Worm (Caenorhabditis elegans) whole organism, early embryonic: ENCODE measurements around the gene C01F6.14.

Source experiments
- B0310.2 ChIP-seq: sonication (generic microtip); optimal IDR thresholded peaks from 2 replicates; lab custom pipeline; 2016; ENCODE audit warnings: mild to moderate bottlenecking, missing genetic modification characterization, missing compliant biosample characterization
- ama-1 ChIP-seq: fragments of 150-350 bp; optimal IDR thresholded peaks from 2 replicates; lab custom pipeline; 2014
- ceh-13 ChIP-seq: fragments of 200-800 bp; sonication (Bioruptor generic); optimal IDR thresholded peaks from 2 replicates; lab custom pipeline; 2018; ENCODE audit warnings: mild to moderate bottlenecking, missing genetic modification characterization, missing compliant biosample characterization
- ceh-36 ChIP-seq: sonication (generic microtip); optimal IDR thresholded peaks from 2 replicates; lab custom pipeline; 2016; ENCODE audit warnings: missing genetic modification characterization, inconsistent platforms, missing compliant biosample characterization
- flt-1 ChIP-seq: fragments of 200-800 bp; sonication (Bioruptor generic); IDR thresholded peaks from 2 replicates; pipeline ENCODE4 v1.3.6; 2022; ENCODE audit warnings: missing genetic modification characterization, missing compliant biosample characterization
- hmbx-1 ChIP-seq: sonication (generic microtip); optimal IDR thresholded peaks from 2 replicates; lab custom pipeline; 2016; ENCODE audit warnings: mild to moderate bottlenecking, missing genetic modification characterization, missing compliant biosample characterization
- hmg-4 ChIP-seq: fragments of 200-800 bp; sonication (Bioruptor generic); optimal IDR thresholded peaks from 2 replicates; lab custom pipeline; 2018; ENCODE audit warnings: mild to moderate bottlenecking, missing genetic modification characterization, missing compliant biosample characterization
- hnd-1 ChIP-seq: sonication (generic microtip); optimal IDR thresholded peaks from 2 replicates; lab custom pipeline; 2016; ENCODE audit warnings: missing genetic modification characterization, missing compliant biosample characterization
- pes-1 ChIP-seq: fragments of 200-800 bp; sonication (Bioruptor generic); IDR thresholded peaks from 2 replicates; pipeline ENCODE4 v1.3.6; 2022; ENCODE audit warnings: missing genetic modification reagents, missing genetic modification characterization, missing compliant biosample characterization
- scrt-1 ChIP-seq: fragments of 200-800 bp; sonication (Bioruptor generic); IDR thresholded peaks from 2 replicates; pipeline ENCODE4 v1.3.6; 2022; ENCODE audit warnings: missing genetic modification characterization, missing compliant biosample characterization
- sea-1 ChIP-seq: fragments of 200-800 bp; sonication (Bioruptor generic); conservative IDR thresholded peaks from 2 replicates; pipeline ENCODE4 v1.3.6; 2022; ENCODE audit warnings: missing genetic modification characterization, missing compliant biosample characterization
- tbx-11 ChIP-seq: fragments of 200-800 bp; sonication (Bioruptor generic); IDR thresholded peaks from 2 replicates; pipeline ENCODE4 v1.3.6; 2022; ENCODE audit warnings: missing genetic modification characterization, missing compliant biosample characterization
- tbx-37 ChIP-seq: fragments of 200-800 bp; sonication (Bioruptor generic); conservative IDR thresholded peaks from 2 replicates; pipeline ENCODE4 v1.3.6; 2022; ENCODE audit warnings: missing genetic modification reagents, missing genetic modification characterization, missing compliant biosample characterization

The C01F6.14 gene

ce11 chrIV:9069703-9070102 lies 34.2 kb downstream of the C01F6.14 start, which contains the start of gene nhr-11:
Gene nhr-11 (plus strand): TSS chrIV:9070003.
- TF ChIP-seq hmbx-1 (tag; lab: Kevin White, UChicago) (no peak), ama-1 (lab: Kevin White, UChicago) (no peak), tbx-37 (no peak), sea-1 (GFP tag; lab: Robert Waterston, UW) (no peak)

DNA sequence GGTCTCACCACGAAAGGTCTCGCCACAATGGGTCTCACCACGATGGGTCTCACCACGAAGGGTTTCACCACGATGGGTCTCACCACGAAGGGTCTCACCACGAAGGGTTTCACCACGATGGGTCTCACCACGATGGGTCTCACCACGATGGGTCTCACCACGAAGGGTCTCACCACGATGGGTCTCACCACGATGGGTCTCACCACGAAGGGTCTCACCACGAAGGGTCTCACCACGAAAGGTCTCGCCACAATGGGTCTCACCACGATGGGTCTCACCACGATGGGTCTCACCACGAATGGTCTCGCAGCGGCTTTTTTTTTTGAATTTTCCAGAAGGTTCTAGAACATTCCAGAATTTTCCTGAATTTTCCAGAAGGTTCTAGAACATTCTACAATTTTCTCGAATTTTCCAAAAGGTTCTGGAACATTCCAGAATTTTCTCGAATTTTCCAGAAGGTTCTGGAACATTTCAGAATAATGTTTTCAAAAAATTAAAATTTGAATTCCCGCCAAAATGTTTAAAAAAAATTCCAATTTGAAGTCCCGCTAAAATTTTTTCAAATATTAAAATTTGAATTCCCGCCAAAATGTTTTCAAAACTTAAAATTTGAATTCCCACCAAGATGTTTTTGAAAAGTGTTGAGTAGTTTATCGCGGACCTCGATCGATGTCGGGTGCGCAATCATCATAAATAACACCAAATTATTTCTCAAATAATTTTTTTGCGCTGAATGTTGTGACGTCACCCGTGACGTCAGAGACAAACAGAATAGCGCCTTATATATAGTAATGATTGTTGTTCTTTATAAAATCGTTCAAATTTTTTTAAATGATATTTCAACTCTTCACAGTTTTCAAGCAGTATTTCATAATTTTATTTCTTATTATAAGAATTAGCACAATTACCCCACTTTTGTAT lies 36.4 kb downstream of the C01F6.14 start:
- TF ChIP-seq pes-1 (GFP tag; lab: Robert Waterston, UW) = 0 out of 2 replicates have a peak, but pooled peaks have one; percentile 8

DNA sequence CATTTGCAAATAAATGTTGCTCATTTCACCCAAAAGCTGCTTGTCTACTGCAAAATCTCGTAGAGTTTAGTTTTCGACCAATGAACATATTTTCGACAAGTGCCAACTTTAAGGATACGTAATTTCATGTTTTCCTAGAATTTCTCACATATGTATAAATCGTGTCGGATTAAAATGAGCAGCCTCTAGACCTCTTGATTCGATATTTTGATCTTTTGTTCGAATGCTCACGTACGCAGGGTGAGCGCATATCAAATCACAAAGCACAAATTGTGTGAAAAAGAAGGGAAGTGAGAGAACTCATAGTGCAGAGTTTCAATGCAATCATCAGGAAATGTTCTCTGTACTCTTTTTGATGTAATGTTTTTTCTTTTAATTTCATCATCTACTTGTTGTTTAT lies 40.4 kb downstream of the C01F6.14 start:
- TF ChIP-seq tbx-11 (GFP tag; lab: Robert Waterston, UW) = no peak
- no peak for TF ChIP-seq sea-1 (GFP tag; lab: Robert Waterston, UW)
- TF ChIP-seq flt-1 (GFP tag; lab: Robert Waterston, UW) = no peak
- TF ChIP-seq scrt-1 (GFP tag; lab: Robert Waterston, UW) = no peak
- no peak for TF ChIP-seq pes-1 (GFP tag; lab: Robert Waterston, UW)
- TF ChIP-seq ama-1 (lab: Kevin White, UChicago) = no peak
- TF ChIP-seq B0310.2 (tag; lab: Kevin White, UChicago) = no peak
- TF ChIP-seq hmg-4 (GFP tag; lab: Kevin White, UChicago) = no peak
- TF ChIP-seq ceh-13 (GFP tag; lab: Kevin White, UChicago) = no peak
- no peak for TF ChIP-seq hnd-1 (tag; lab: Kevin White, UChicago)
- no peak for TF ChIP-seq ceh-36
